Fruit fly (Drosophila melanogaster) whole organism, embryonic: ENCODE measurements around the gene pico.

Source experiments
- Ada2b ChIP-seq: fragments of 200-800 bp; sonication (Bioruptor generic); IDR thresholded peaks from 2 replicates; pipeline ENCODE4 v1.3.6; 2022; ENCODE audit warnings: missing biosample characterization, missing genetic modification characterization
- CG10431 ChIP-seq: fragments of 200-800 bp; sonication (Bioruptor generic); optimal IDR thresholded peaks from 3 replicates; lab custom pipeline; 2018; ENCODE audit warnings: missing biosample characterization, mild to moderate bottlenecking, missing genetic modification characterization
- CG12236 ChIP-seq: fragments of 200-800 bp; sonication (Bioruptor generic); optimal IDR thresholded peaks from 2 replicates; lab custom pipeline; 2016; ENCODE audit warnings: missing biosample characterization, missing genetic modification characterization
- CG13624 ChIP-seq: fragments of 200-800 bp; sonication (Bioruptor generic); optimal IDR thresholded peaks from 2 replicates; lab custom pipeline; 2016; ENCODE audit warnings: missing biosample characterization, missing genetic modification characterization
- CG14050 ChIP-seq: fragments of 200-800 bp; sonication (Bioruptor generic); IDR thresholded peaks from 3 replicates; pipeline ENCODE4 v1.3.6; 2022; ENCODE audit warnings: missing biosample characterization, missing genetic modification characterization
- CG15011 ChIP-seq: fragments of 200-800 bp; sonication (Bioruptor generic); optimal IDR thresholded peaks from 3 replicates; lab custom pipeline; 2018; ENCODE audit warnings: missing biosample characterization, mild to moderate bottlenecking, missing genetic modification characterization
- CG15269 ChIP-seq: fragments of 200-800 bp; sonication (Bioruptor generic); optimal IDR thresholded peaks from 2 replicates; lab custom pipeline; 2018; ENCODE audit warnings: missing biosample characterization, mild to moderate bottlenecking, missing genetic modification characterization, moderate library complexity
- CG15696 ChIP-seq: fragments of 200-800 bp; sonication (Bioruptor generic); optimal IDR thresholded peaks from 2 replicates; lab custom pipeline; 2019; ENCODE audit warnings: missing biosample characterization, mild to moderate bottlenecking, missing genetic modification characterization, moderate library complexity
- CG1647 ChIP-seq: fragments of 200-800 bp; sonication (Bioruptor generic); optimal IDR thresholded peaks from 3 replicates; lab custom pipeline; 2016; ENCODE audit warnings: missing biosample characterization, missing genetic modification characterization
- CG17912 ChIP-seq: fragments of 200-800 bp; sonication (Bioruptor generic); optimal IDR thresholded peaks from 2 replicates; lab custom pipeline; 2018; ENCODE audit warnings: missing biosample characterization, mild to moderate bottlenecking, missing genetic modification characterization
- CG2202 ChIP-seq: fragments of 200-800 bp; sonication (Bioruptor generic); optimal IDR thresholded peaks from 2 replicates; lab custom pipeline; 2018; ENCODE audit warnings: missing biosample characterization, mild to moderate bottlenecking, missing genetic modification characterization
- CG31388 ChIP-seq: fragments of 200-800 bp; sonication (Bioruptor generic); optimal IDR thresholded peaks from 2 replicates; lab custom pipeline; 2016; ENCODE audit warnings: missing biosample characterization, missing genetic modification characterization
- CG4404 ChIP-seq: fragments of 200-800 bp; sonication (Bioruptor generic); IDR thresholded peaks from 2 replicates; pipeline ENCODE4 v1.3.6; 2022; ENCODE audit warnings: missing biosample characterization, missing genetic modification characterization
- CG4424 ChIP-seq: fragments of 200-800 bp; sonication (Bioruptor generic); optimal IDR thresholded peaks from 3 replicates; lab custom pipeline; 2016; ENCODE audit warnings: missing biosample characterization, missing genetic modification characterization
- CG6689 ChIP-seq: fragments of 200-800 bp; sonication (Bioruptor generic); IDR thresholded peaks from 2 replicates; pipeline ENCODE4 v1.3.6; 2022; ENCODE audit warnings: missing biosample characterization, missing genetic modification characterization
- CG6765 ChIP-seq: fragments of 200-800 bp; sonication (Bioruptor generic); optimal IDR thresholded peaks from 3 replicates; lab custom pipeline; 2017; ENCODE audit warnings: missing biosample characterization, mild to moderate bottlenecking, missing genetic modification characterization
- CG9727 ChIP-seq: fragments of 200-800 bp; sonication (Bioruptor generic); optimal IDR thresholded peaks from 3 replicates; lab custom pipeline; 2017; ENCODE audit warnings: missing biosample characterization, mild to moderate bottlenecking, missing genetic modification characterization
- CTCF ChIP-seq: fragments of 200-800 bp; sonication (Bioruptor generic); optimal IDR thresholded peaks from 2 replicates; lab custom pipeline; 2017; ENCODE audit warnings: missing biosample characterization, mild to moderate bottlenecking, missing genetic modification characterization, moderate library complexity
- Dip3 ChIP-seq: fragments of 200-800 bp; sonication (Bioruptor generic); optimal IDR thresholded peaks from 3 replicates; lab custom pipeline; 2016; ENCODE audit warnings: missing biosample characterization, missing genetic modification characterization
- Dref ChIP-seq: fragments of 200-800 bp; sonication (Bioruptor generic); IDR thresholded peaks from 2 replicates; pipeline ENCODE4 v1.3.6; 2022; ENCODE audit warnings: missing biosample characterization, missing genetic modification characterization
- E2f1 ChIP-seq: fragments of 200-800 bp; sonication (Bioruptor generic); IDR thresholded peaks from 2 replicates; pipeline ENCODE4 v1.3.6; 2022; ENCODE audit warnings: missing biosample characterization, missing genetic modification characterization
- Elba2 ChIP-seq: fragments of 200-800 bp; sonication (Bioruptor generic); optimal IDR thresholded peaks from 3 replicates; lab custom pipeline; 2016; ENCODE audit warnings: missing biosample characterization, missing genetic modification characterization
- Ets65A ChIP-seq: fragments of 200-800 bp; sonication (Bioruptor generic); peaks from one replicate; lab custom pipeline; 2016; ENCODE audit warnings: missing biosample characterization, missing genetic modification characterization
- Gsc ChIP-seq: fragments of 200-800 bp; sonication (Bioruptor generic); IDR thresholded peaks from 2 replicates; pipeline ENCODE4 v1.3.6; 2022; ENCODE audit warnings: missing biosample characterization, missing genetic modification characterization
- Hsf ChIP-seq: fragments of 200-800 bp; sonication (Bioruptor generic); optimal IDR thresholded peaks from 3 replicates; lab custom pipeline; 2016; ENCODE audit warnings: missing biosample characterization, missing genetic modification characterization
- MBD-R2 ChIP-seq: fragments of 200-800 bp; sonication (Bioruptor generic); IDR thresholded peaks from 2 replicates; pipeline ENCODE4 v1.3.6; 2022; ENCODE audit warnings: missing biosample characterization, missing genetic modification characterization
- MTF-1 ChIP-seq: fragments of 200-800 bp; sonication (Bioruptor generic); optimal IDR thresholded peaks from 2 replicates; lab custom pipeline; 2018; ENCODE audit warnings: missing biosample characterization, mild to moderate bottlenecking, missing genetic modification characterization, borderline replicate concordance
- Optix ChIP-seq: fragments of 200-800 bp; sonication (Bioruptor generic); IDR thresholded peaks from 3 replicates; pipeline ENCODE4 v1.3.6; 2022; ENCODE audit warnings: missing biosample characterization, missing genetic modification characterization
- ac ChIP-seq: fragments of 200-800 bp; sonication (Bioruptor generic); optimal IDR thresholded peaks from 3 replicates; lab custom pipeline; 2017; ENCODE audit warnings: missing biosample characterization, mild to moderate bottlenecking, missing genetic modification characterization
- bcd ChIP-seq: fragments of 200-800 bp; sonication (Bioruptor generic); optimal IDR thresholded peaks from 2 replicates; lab custom pipeline; 2017; ENCODE audit warnings: missing biosample characterization, mild to moderate bottlenecking, missing genetic modification characterization
- cas ChIP-seq: fragments of 200-800 bp; sonication (Bioruptor generic); IDR thresholded peaks from 2 replicates; pipeline ENCODE4 v1.3.6; 2022; ENCODE audit warnings: missing biosample characterization, missing genetic modification characterization
- cg ChIP-seq: fragments of 200-800 bp; sonication (Bioruptor generic); optimal IDR thresholded peaks from 3 replicates; lab custom pipeline; 2019; ENCODE audit warnings: missing biosample characterization, mild to moderate bottlenecking, missing genetic modification characterization, moderate library complexity
- fd96Cb ChIP-seq: fragments of 200-800 bp; sonication (Bioruptor generic); optimal IDR thresholded peaks from 2 replicates; lab custom pipeline; 2018; ENCODE audit warnings: missing biosample characterization, mild to moderate bottlenecking, missing genetic modification characterization, moderate library complexity
- fru ChIP-seq: fragments of >200 bp; optimal IDR thresholded peaks from 2 replicates; lab custom pipeline; 2017
- gcm2 ChIP-seq: fragments of 200-800 bp; sonication (Bioruptor generic); optimal IDR thresholded peaks from 2 replicates; lab custom pipeline; 2016; ENCODE audit warnings: missing biosample characterization, missing genetic modification characterization
- kah ChIP-seq: fragments of 200-800 bp; sonication (Bioruptor generic); optimal IDR thresholded peaks from 2 replicates; lab custom pipeline; 2018; ENCODE audit warnings: missing biosample characterization, mild to moderate bottlenecking, missing genetic modification characterization
- lov ChIP-seq, 2 experiments: fragments of 200-800 bp in 1 of 2; fragments of >200 bp in 1 of 2; sonication (Bioruptor generic) in 1 of 2; IDR thresholded peaks in 1 of 2; optimal IDR thresholded peaks in 1 of 2; 2 replicates in 1 of 2; 3 replicates in 1 of 2; pipeline versions ENCODE4 v1.3.6 to Lab custom; 2017 to 2022; ENCODE audit warnings: missing biosample characterization in 1 of 2, missing genetic modification characterization in 1 of 2
- nau ChIP-seq: fragments of 200-800 bp; sonication (Bioruptor generic); optimal IDR thresholded peaks from 3 replicates; lab custom pipeline; 2017; ENCODE audit warnings: missing biosample characterization, mild to moderate bottlenecking, missing genetic modification characterization, missing genetic modification reagents
- nerfin-1 ChIP-seq: fragments of 200-800 bp; sonication (Bioruptor generic); optimal IDR thresholded peaks from 3 replicates; lab custom pipeline; 2019; ENCODE audit warnings: missing biosample characterization, mild to moderate bottlenecking, missing genetic modification characterization, moderate library complexity
- nerfin-2 ChIP-seq: fragments of 200-800 bp; sonication (Bioruptor generic); IDR thresholded peaks from 2 replicates; pipeline ENCODE4 v1.3.6; 2022; ENCODE audit warnings: missing biosample characterization, missing genetic modification characterization; ENCODE audit not compliant: partially characterized antibody
- nmo ChIP-seq: fragments of 200-800 bp; sonication (Bioruptor generic); optimal IDR thresholded peaks from 2 replicates; lab custom pipeline; 2018; ENCODE audit warnings: missing biosample characterization, mild to moderate bottlenecking, missing genetic modification characterization, moderate library complexity
- peb ChIP-seq: fragments of 200-800 bp; sonication (Bioruptor generic); IDR thresholded peaks from 2 replicates; pipeline ENCODE4 v1.3.6; 2022; ENCODE audit warnings: missing biosample characterization, missing genetic modification characterization
- ro ChIP-seq: fragments of 200-800 bp; sonication (Bioruptor generic); IDR thresholded peaks from 2 replicates; pipeline ENCODE4 v1.3.6; 2022; ENCODE audit warnings: missing biosample characterization, missing genetic modification characterization
- sc ChIP-seq, 3 experiments: fragments of >200 bp in 2 of 3; fragments of 200-800 bp in 1 of 3; sonication (Bioruptor generic) in 1 of 3; optimal IDR thresholded peaks; 2 replicates in 2 of 3; 3 replicates in 1 of 3; lab custom pipeline; 2017; ENCODE audit warnings: mild to moderate bottlenecking in 1 of 3, missing biosample characterization in 1 of 3, missing genetic modification characterization in 1 of 3, missing genetic modification reagents in 1 of 3
- stwl ChIP-seq: fragments of 200-800 bp; sonication (Bioruptor generic); optimal IDR thresholded peaks from 3 replicates; lab custom pipeline; 2018; ENCODE audit warnings: missing biosample characterization, mild to moderate bottlenecking, missing genetic modification characterization, moderate library complexity
- ttk ChIP-seq: fragments of 200-800 bp; sonication (Bioruptor generic); IDR thresholded peaks from 2 replicates; pipeline ENCODE4 v2.1.2; 2022; ENCODE audit warnings: missing biosample characterization, missing genetic modification characterization
- unc-4 ChIP-seq: fragments of 200-800 bp; sonication (Bioruptor generic); IDR thresholded peaks from 2 replicates; pipeline ENCODE4 v1.3.6; 2022; ENCODE audit warnings: missing biosample characterization, missing genetic modification characterization; ENCODE audit not compliant: partially characterized antibody
- wdn ChIP-seq: fragments of 200-800 bp; sonication (Bioruptor generic); IDR thresholded peaks from 2 replicates; pipeline ENCODE4 v1.3.6; 2022; ENCODE audit warnings: missing biosample characterization, missing genetic modification characterization
- zen2 ChIP-seq: fragments of 200-800 bp; sonication (Bioruptor generic); IDR thresholded peaks from 3 replicates; pipeline ENCODE4 v1.3.6; 2022; ENCODE audit warnings: missing biosample characterization, missing genetic modification characterization; ENCODE audit not compliant: partially characterized antibody
- zfh1 ChIP-seq: fragments of 200-800 bp; sonication (Bioruptor generic); IDR thresholded peaks from 3 replicates; pipeline ENCODE4 v1.3.6; 2022; ENCODE audit warnings: missing biosample characterization, missing genetic modification characterization

Gene pico

dm6 chrX:19848342-19848793, 3.5 kb downstream of the pico start (continued):
- peak; percentile 83 for TF ChIP-seq zfh1 (GFP tag; lab: Robert Waterston, UW)
- peak; percentile 81 for TF ChIP-seq Hsf (GFP tag; lab: Kevin White, UChicago)
- TF ChIP-seq nmo (GFP tag; lab: Kevin White, UChicago): peak; percentile 70
- TF ChIP-seq CG4424 (GFP tag; lab: Kevin White, UChicago): peak; percentile 65
- TF ChIP-seq CG10431 (GFP tag; lab: Kevin White, UChicago): no peak
- peak; percentile 72 for TF ChIP-seq zen2 (GFP tag; lab: Robert Waterston, UW)
- no peak for TF ChIP-seq Gsc
- TF ChIP-seq gcm2 (GFP tag; lab: Kevin White, UChicago): peak; percentile 63
- TF ChIP-seq CG1647 (GFP tag; lab: Kevin White, UChicago): peak; percentile 71
- TF ChIP-seq unc-4: peak; percentile 36; the same call in 1 of the 2 replicates
- TF ChIP-seq Elba2: no peak
- TF ChIP-seq CG13624: peak; percentile 84
- TF ChIP-seq kah (GFP tag; lab: Kevin White, UChicago): peak; percentile 32
- peak; percentile 8 for TF ChIP-seq CG6765 (GFP tag; lab: Kevin White, UChicago)
- TF ChIP-seq peb (GFP tag; lab: Robert Waterston, UW): 0 out of 2 replicates have a peak, but pooled peaks have one; percentile 58
- peak; percentile 40 for TF ChIP-seq cg (GFP tag; lab: Kevin White, UChicago)
- no peak for TF ChIP-seq nau
- TF ChIP-seq MBD-R2 (GFP tag; lab: Robert Waterston, UW): peak; percentile 61
- TF ChIP-seq CG31388 (GFP tag; lab: Kevin White, UChicago): peak; percentile 4
- no peak for TF ChIP-seq fru (lab: Kevin White, UChicago)
- peak; percentile 60 for TF ChIP-seq Dip3 (GFP tag; lab: Kevin White, UChicago)
- peak; percentile 86 for TF ChIP-seq Optix (GFP tag; lab: Robert Waterston, UW)
- peak; percentile 3 for TF ChIP-seq CG2202 (tag; lab: Kevin White, UChicago)
- peak; percentile 51; the same call in 1 of the 2 replicates for TF ChIP-seq wdn
- peak; percentile 68 for TF ChIP-seq CG15269
- peak; percentile 21 for TF ChIP-seq MTF-1 (GFP tag; lab: Kevin White, UChicago)
- TF ChIP-seq E2f1 (GFP tag; lab: Robert Waterston, UW): peak; percentile 65
- TF ChIP-seq CG15011: no peak
- TF ChIP-seq CG15696 (tag; lab: Kevin White, UChicago): peak; percentile 49
- peak; percentile 69 for TF ChIP-seq bcd (GFP tag; lab: Kevin White, UChicago)
- TF ChIP-seq CG9727: peak; percentile 53
- peak; percentile 76 for TF ChIP-seq Ada2b (GFP tag; lab: Robert Waterston, UW)
- peak; percentile 48 for TF ChIP-seq CG12236
- peak; percentile 68; the same call in 2 of the 3 replicates for TF ChIP-seq CG14050 (GFP tag; lab: Robert Waterston, UW)
- TF ChIP-seq Dref (GFP tag; lab: Robert Waterston, UW): peak; percentile 18; the same call in 1 of the 2 replicates
- TF ChIP-seq CG6689 (GFP tag; lab: Robert Waterston, UW): peak; percentile 64; the same call in 1 of the 2 replicates
- TF ChIP-seq ro (GFP tag; lab: Robert Waterston, UW): 0 out of 2 replicates have a peak, but pooled peaks have one; percentile 9
- TF ChIP-seq Ets65A (GFP tag; lab: Kevin White, UChicago): peak; percentile 98
- TF ChIP-seq fd96Cb: peak; percentile 61
- peak; percentile 36 for TF ChIP-seq nerfin-1 (tag; lab: Kevin White, UChicago)
- TF ChIP-seq CTCF (GFP tag; lab: Kevin White, UChicago): peak; percentile 31
- peak; percentile 22 for TF ChIP-seq CG17912
- no peak for TF ChIP-seq sc (optimal IDR thresholded peaks at IDR 0.05; lab: Kevin White, UChicago)
- peak; percentile 37 for TF ChIP-seq sc (GFP tag; optimal IDR thresholded peaks at IDR 0.05; lab: Kevin White, UChicago)
- TF ChIP-seq CG4404 (GFP tag; lab: Robert Waterston, UW): peak; percentile 31
- no peak for TF ChIP-seq lov (optimal IDR thresholded peaks at IDR 0.05; lab: Kevin White, UChicago)
- TF ChIP-seq lov (GFP tag; IDR thresholded peaks at IDR 0.05; lab: Robert Waterston, UW): peak; percentile 82
- peak; percentile 64 for TF ChIP-seq cas (GFP tag; lab: Robert Waterston, UW)
- peak; percentile 66 for TF ChIP-seq ttk
- TF ChIP-seq stwl (tag; lab: Kevin White, UChicago): peak; percentile 98
- peak; percentile 38 for TF ChIP-seq ac
- TF ChIP-seq nerfin-2 (GFP tag; lab: Robert Waterston, UW): no peak
